Worm (Caenorhabditis elegans): ENCODE measurements around the gene ndua-12.
A peak's percentile ranks its signal among the peaks of the same experiment; 100 is the strongest.

ndua-12 gene

DNA sequence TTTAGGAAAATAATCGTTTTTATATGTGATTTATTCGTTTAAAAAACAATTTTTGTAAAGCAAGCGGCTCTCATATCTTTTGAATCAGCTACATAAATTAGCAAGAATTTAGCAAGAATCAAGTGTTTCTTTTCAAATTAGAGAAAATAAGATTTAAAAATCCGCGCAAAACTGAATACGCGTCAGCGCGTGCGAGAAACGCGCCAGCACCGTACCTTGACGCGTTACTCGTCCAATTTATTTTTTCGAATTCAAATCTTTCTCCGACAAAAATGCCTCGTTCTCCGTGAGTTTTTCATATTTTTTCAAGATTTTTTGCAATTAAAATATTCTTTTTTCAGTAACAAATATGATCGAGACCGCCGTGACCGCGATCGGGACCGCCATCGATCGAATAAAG is 43.4 kb downstream of the ndua-12 start, which contains the start of gene Y94H6A.3 (continued):
- peak; percentile 56 for TF ChIP-seq F10B5.3 (tag; optimal IDR thresholded peaks at IDR 0.05)
- TF ChIP-seq rbr-2 (tag; optimal IDR thresholded peaks at IDR 0.05): peak; percentile 79
- TF ChIP-seq mep-1 (tag; optimal IDR thresholded peaks at IDR 0.05): peak; percentile 74
- no peak for TF ChIP-seq aly-2 (tag; optimal IDR thresholded peaks at IDR 0.05)
- TF ChIP-seq hlh-30 (tag; optimal IDR thresholded peaks at IDR 0.05; ENCODE audit: insufficient read depth): peak; percentile 74
- TF ChIP-seq nhr-11 (tag; optimal IDR thresholded peaks at IDR 0.05): peak; percentile 64
- no peak for TF ChIP-seq pqm-1 (tag; optimal IDR thresholded peaks at IDR 0.05)
- TF ChIP-seq php-3 (GFP tag; IDR thresholded peaks at IDR 0.05): 0 out of 2 replicates have a peak, but pooled peaks have one; percentile 43
- TF ChIP-seq dve-1 (tag; optimal IDR thresholded peaks at IDR 0.05; ENCODE audit: insufficient read depth): peak; percentile 84
- peak in 1 of 2 experiments; percentile 32 for TF ChIP-seq daf-16 (GFP tag; optimal IDR thresholded peaks at IDR 0.05)
- TF ChIP-seq daf-16 (tag; optimal IDR thresholded peaks at IDR 0.05): peak; percentile 34
- TF ChIP-seq spr-3 (GFP tag; optimal IDR thresholded peaks at IDR 0.05): peak; percentile 50
- no peak for TF ChIP-seq ZK546.5 (tag; optimal IDR thresholded peaks at IDR 0.05)
- TF ChIP-seq snpc-1.2 (GFP tag; IDR thresholded peaks at IDR 0.05): peak; percentile 60; the same call in 1 of the 2 replicates
- TF ChIP-seq lin-29 (GFP tag; IDR thresholded peaks at IDR 0.05): no peak
- TF ChIP-seq mxl-2 (GFP tag; conservative IDR thresholded peaks at IDR 0.05): no peak
- peak; percentile 31 to 94 for TF ChIP-seq lsy-2 (tag; optimal IDR thresholded peaks at IDR 0.05)
- TF ChIP-seq daf-8 (GFP tag; IDR thresholded peaks at IDR 0.05): no peak
- peak; percentile 55 for TF ChIP-seq lin-15B (tag; optimal IDR thresholded peaks at IDR 0.05)
- TF ChIP-seq nhr-77 (tag; optimal IDR thresholded peaks at IDR 0.05): peak; percentile 78
- peak; percentile 78; the same call in 1 of the 2 replicates for TF ChIP-seq zfp-3 (GFP tag; conservative IDR thresholded peaks at IDR 0.05)
- no peak for TF ChIP-seq zfp-2 (tag; optimal IDR thresholded peaks at IDR 0.05)
- TF ChIP-seq cey-2 (tag; optimal IDR thresholded peaks at IDR 0.05; ENCODE audit: borderline replicate concordance, insufficient read depth): no peak
- no peak for TF ChIP-seq mdl-1 (tag; optimal IDR thresholded peaks at IDR 0.05)
- TF ChIP-seq Y48G9A.11 (GFP tag; IDR thresholded peaks at IDR 0.05): peak; percentile 95
- peak; percentile 77 for TF ChIP-seq nhr-6 (tag; optimal IDR thresholded peaks at IDR 0.05)
- no peak for TF ChIP-seq unc-39 (tag; optimal IDR thresholded peaks at IDR 0.05)
- TF ChIP-seq unc-62 (GFP tag; optimal IDR thresholded peaks at IDR 0.05 in 1 of 2): peak in 1 of 2 experiments; percentile 79
- TF ChIP-seq unc-62 (tag; optimal IDR thresholded peaks at IDR 0.05): no peak
- peak; percentile 72 for TF ChIP-seq F37D6.2 (tag; optimal IDR thresholded peaks at IDR 0.05)
- peak; percentile 68 for TF ChIP-seq nhr-102 (tag; optimal IDR thresholded peaks at IDR 0.05)
- TF ChIP-seq T20F7.1 (GFP tag; optimal IDR thresholded peaks at IDR 0.05): peak; percentile 84
- peak; percentile 98 for TF ChIP-seq dpl-1 (GFP tag; optimal IDR thresholded peaks at IDR 0.05)
- peak; percentile 66 for TF ChIP-seq ama-1 (optimal IDR thresholded peaks at IDR 0.05)
- TF ChIP-seq hlh-11 (tag; optimal IDR thresholded peaks at IDR 0.05): peak; percentile 64
- TF ChIP-seq fkh-10 (GFP tag; optimal IDR thresholded peaks at IDR 0.05): peak; percentile 54
- TF ChIP-seq lin-13 (GFP tag; optimal IDR thresholded peaks at IDR 0.05): peak; percentile 87
- peak; percentile 44 for TF ChIP-seq F49E8.2 (tag; optimal IDR thresholded peaks at IDR 0.05; ENCODE audit: borderline replicate concordance)
- no peak for TF ChIP-seq F26F4.8 (GFP tag; conservative IDR thresholded peaks at IDR 0.05)
- TF ChIP-seq spr-1 (tag; optimal IDR thresholded peaks at IDR 0.05): peak; percentile 67
- peak; percentile 80 for TF ChIP-seq dmd-6 (GFP tag; IDR thresholded peaks at IDR 0.05)
- peak in 1 of 2 experiments; percentile 66 for TF ChIP-seq hif-1 (tag; optimal IDR thresholded peaks at IDR 0.05)
- TF ChIP-seq nhr-48 (tag; optimal IDR thresholded peaks at IDR 0.05): peak; percentile 16
- peak; percentile 91 for TF ChIP-seq mes-2 (tag; optimal IDR thresholded peaks at IDR 0.05; ENCODE audit: poor library complexity, severe bottlenecking)
- peak; percentile 74; the same call in 1 of the 2 replicates for TF ChIP-seq nhr-42 (GFP tag; IDR thresholded peaks at IDR 0.05)

All from whole organism, L4 larva.